Worm (Caenorhabditis elegans) whole organism, L4/young adult: ENCODE measurements around the gene Y47D3B.12.

Source experiments
- W03F9.2 ChIP-seq: fragments of 150-350 bp; optimal IDR thresholded peaks from 2 replicates; lab custom pipeline; 2014; ENCODE audit warnings: missing biosample characterization, missing genetic modification characterization
- dao-5 ChIP-seq: sonication (generic microtip); optimal IDR thresholded peaks from 2 replicates; lab custom pipeline; 2016; ENCODE audit warnings: missing genotype, missing genetic modification characterization, moderate library complexity, missing compliant biosample characterization
- him-1 ChIP-seq: sonication (generic microtip); optimal IDR thresholded peaks from 2 replicates; lab custom pipeline; 2016; ENCODE audit warnings: missing genotype, missing genetic modification reagents, missing genetic modification characterization, missing compliant biosample characterization

Y47D3B.12 gene

ce11 chrIII:11378450-11378849 is 24.4 kb upstream of the Y47D3B.12 start:
- no peak for TF ChIP-seq dao-5 (tag; lab: Kevin White, UChicago)
- no peak for TF ChIP-seq W03F9.2 (tag; lab: Kevin White, UChicago)
- no peak for TF ChIP-seq him-1 (tag; lab: Kevin White, UChicago)

- TF ChIP-seq dao-5 (tag; lab: Kevin White, UChicago) (no peak), him-1 (tag; lab: Kevin White, UChicago) (no peak), W03F9.2 (tag; lab: Kevin White, UChicago) (no peak)
These were observed 23.9 kb upstream of the Y47D3B.12 start for ce11 chrIII:11378910-11379309.

ce11 chrIII:11380555-11380954 is 22.3 kb upstream of the Y47D3B.12 start:
- TF ChIP-seq dao-5 (tag; lab: Kevin White, UChicago) (no peak), him-1 (tag; lab: Kevin White, UChicago) (no peak)

ce11 chrIII:11381922-11382321 is 20.9 kb upstream of the Y47D3B.12 start, which contains the start of gene subs-4:
subs-4 (plus strand) TSS chrIII:11382222.
- TF ChIP-seq dao-5 (tag; lab: Kevin White, UChicago) (no peak), W03F9.2 (tag; lab: Kevin White, UChicago) (no peak), him-1 (tag; lab: Kevin White, UChicago) (no peak)

ce11 chrIII:11389384-11389783 is 13.4 kb upstream of the Y47D3B.12 start:
- TF ChIP-seq W03F9.2 (tag; lab: Kevin White, UChicago) (no peak), dao-5 (tag; lab: Kevin White, UChicago) (no peak), him-1 (tag; lab: Kevin White, UChicago) (no peak)

ce11 chrIII:11390832-11391231 is 12.0 kb upstream of the Y47D3B.12 start:
- TF ChIP-seq him-1 (tag; lab: Kevin White, UChicago) (no peak), W03F9.2 (tag; lab: Kevin White, UChicago) (no peak), dao-5 (tag; lab: Kevin White, UChicago) (no peak)

ce11 chrIII:11391601-11392520 is 11.0 kb upstream of the Y47D3B.12 start:
- TF ChIP-seq him-1 (tag; lab: Kevin White, UChicago) (no peak), dao-5 (tag; lab: Kevin White, UChicago) (no peak), W03F9.2 (tag; lab: Kevin White, UChicago) (no peak)

- TF ChIP-seq him-1 (tag; lab: Kevin White, UChicago) (no peak), W03F9.2 (tag; lab: Kevin White, UChicago) (no peak), dao-5 (tag; lab: Kevin White, UChicago) (no peak)
These were observed 10.1 kb upstream of the Y47D3B.12 start for ce11 chrIII:11392740-11393139.

ce11 chrIII:11393162-11393561 is 9.7 kb upstream of the Y47D3B.12 start, which contains the start of gene nlp-21:
nlp-21 (minus strand) TSS chrIII:11393262.
- no peak for TF ChIP-seq W03F9.2 (tag; lab: Kevin White, UChicago)

ce11 chrIII:11397499-11397898 is 5.3 kb upstream of the Y47D3B.12 start, which contains the start of gene Y47D3B.3:
Y47D3B.3 (plus strand) TSS chrIII:11397799.
- TF ChIP-seq him-1 (tag; lab: Kevin White, UChicago) (no peak), dao-5 (tag; lab: Kevin White, UChicago) (no peak), W03F9.2 (tag; lab: Kevin White, UChicago) (no peak)

ce11 chrIII:11405049-11405448 is 2.2 kb downstream of the Y47D3B.12 start, which contains the start of gene Y47D3B.4:
Y47D3B.4 (plus strand) TSS chrIII:11405349.
- TF ChIP-seq W03F9.2 (tag; lab: Kevin White, UChicago) (no peak), dao-5 (tag; lab: Kevin White, UChicago) (no peak), him-1 (tag; lab: Kevin White, UChicago) (no peak)

- TF ChIP-seq W03F9.2 (tag; lab: Kevin White, UChicago) = no peak
- TF ChIP-seq him-1 (tag; lab: Kevin White, UChicago) = no peak
- TF ChIP-seq dao-5 (tag; lab: Kevin White, UChicago) = no peak
These were observed 7.6 kb downstream of the Y47D3B.12 start, which contains the start of gene twk-31 for ce11 chrIII:11410378-11410777. twk-31 (plus strand) TSS chrIII:11410678.

ce11 chrIII:11419551-11419950 is 16.7 kb downstream of the Y47D3B.12 start:
- no peak for TF ChIP-seq dao-5 (tag; lab: Kevin White, UChicago)

- TF ChIP-seq him-1 (tag; lab: Kevin White, UChicago) = no peak
These were observed 22.0 kb downstream of the Y47D3B.12 start for ce11 chrIII:11424815-11425214.
